Fruit fly (Drosophila melanogaster) S2 (cell line): Measurements from ENCODE around the gene CG31848.

Experiments
- CG8478 ChIP-seq: fragments of >200 bp; optimal IDR thresholded peaks from 2 replicates; lab custom pipeline; 2018
- CTCF ChIP-seq, 2 experiments: fragments of >200 bp; optimal IDR thresholded peaks; 2 replicates each; lab custom pipeline; 2018

DNA sequence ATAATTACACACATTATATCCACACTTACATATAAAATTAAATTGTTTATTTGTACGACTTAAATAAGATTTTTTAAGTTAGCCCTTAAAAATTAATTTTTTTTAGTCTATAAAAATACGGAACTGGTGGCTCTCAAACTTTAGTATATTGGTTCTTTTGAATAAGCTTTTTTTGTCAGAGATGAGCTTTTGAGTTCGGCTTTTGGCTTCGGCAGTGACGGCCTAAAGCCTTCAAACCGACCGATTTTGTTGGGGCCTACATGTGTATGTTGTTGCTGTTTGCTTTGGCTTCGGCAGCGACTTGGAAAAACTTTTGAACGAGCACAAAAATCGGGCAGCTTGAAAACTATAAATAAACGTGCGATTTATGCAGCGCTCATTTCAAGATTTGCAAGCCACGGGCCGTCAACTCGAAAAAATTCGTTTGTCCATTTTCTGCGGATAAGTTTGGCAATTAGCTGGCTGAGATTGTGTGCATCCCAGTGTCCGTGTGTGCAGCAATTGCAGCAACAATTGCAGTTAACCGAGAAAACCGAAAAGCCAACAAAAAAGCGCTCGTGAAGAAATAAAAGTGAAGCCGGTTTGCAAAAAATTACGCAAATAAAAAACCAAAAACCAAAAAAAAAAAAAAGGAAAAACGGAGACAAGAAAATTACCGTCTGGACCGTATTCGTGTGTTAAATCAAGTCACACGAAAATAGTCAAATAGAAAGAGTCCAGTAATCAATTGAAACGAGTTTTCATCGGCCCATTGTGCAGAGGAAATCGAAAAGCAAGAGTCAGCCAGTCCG lies 19.6 kb downstream of the CG31848 start, which contains the start of gene CG16820:
- no peak for TF ChIP-seq CG8478 (lab: Kevin White, UChicago)
- no peak for TF ChIP-seq CTCF (optimal IDR thresholded peaks at IDR 0.05; lab: Kevin White, UChicago)
